Fruit fly (Drosophila melanogaster) whole organism, pupa: ENCODE data around the gene CG32647.

Experiments
- CG10348 ChIP-seq: fragments of 200-800 bp; sonication (Bioruptor generic); IDR thresholded peaks from 2 replicates; pipeline ENCODE4 v1.3.6; 2022; ENCODE audit warnings: missing biosample characterization, missing genetic modification characterization
- CG12605 ChIP-seq: fragments of 200-800 bp; sonication (Bioruptor generic); IDR thresholded peaks from 2 replicates; pipeline ENCODE4 v1.3.6; 2022; ENCODE audit warnings: missing biosample characterization, missing genetic modification characterization
- CG13204 ChIP-seq: fragments of 200-800 bp; sonication (Bioruptor generic); optimal IDR thresholded peaks from 2 replicates; lab custom pipeline; 2018; ENCODE audit warnings: missing biosample characterization, mild to moderate bottlenecking, missing genetic modification characterization, moderate library complexity
- CG14655 ChIP-seq: fragments of 200-800 bp; sonication (Bioruptor generic); optimal IDR thresholded peaks from 3 replicates; lab custom pipeline; 2017; ENCODE audit warnings: mild to moderate bottlenecking, missing biosample characterization, missing genetic modification reagents, missing genetic modification characterization
- CG15710 ChIP-seq: fragments of 200-800 bp; sonication (Bioruptor generic); optimal IDR thresholded peaks from 2 replicates; lab custom pipeline; 2018; ENCODE audit warnings: missing biosample characterization, mild to moderate bottlenecking, missing genetic modification characterization, moderate library complexity
- CG17806 ChIP-seq: fragments of 200-800 bp; sonication (Bioruptor generic); optimal IDR thresholded peaks from 2 replicates; lab custom pipeline; 2018; ENCODE audit warnings: missing biosample characterization, mild to moderate bottlenecking, missing genetic modification characterization, moderate library complexity
- CG32121 ChIP-seq: fragments of 200-800 bp; sonication (Bioruptor generic); IDR thresholded peaks from 2 replicates; pipeline ENCODE4 v1.3.6; 2022; ENCODE audit warnings: missing biosample characterization, missing genetic modification characterization
- CG34367 ChIP-seq: fragments of 200-800 bp; sonication (Bioruptor generic); optimal IDR thresholded peaks from 2 replicates; lab custom pipeline; 2018; ENCODE audit warnings: missing biosample characterization, mild to moderate bottlenecking, missing genetic modification characterization
- CG4496 ChIP-seq: fragments of 200-800 bp; sonication (Bioruptor generic); IDR thresholded peaks from 3 replicates; pipeline ENCODE4 v1.3.6; 2022; ENCODE audit warnings: missing biosample characterization, missing genetic modification characterization
- CG8159 ChIP-seq: fragments of 200-800 bp; sonication (Bioruptor generic); optimal IDR thresholded peaks from 3 replicates; lab custom pipeline; 2018; ENCODE audit warnings: missing biosample characterization, mild to moderate bottlenecking, missing genetic modification characterization, moderate library complexity
- CG8301 ChIP-seq: fragments of 200-800 bp; sonication (Bioruptor generic); optimal IDR thresholded peaks from 2 replicates; lab custom pipeline; 2018; ENCODE audit warnings: missing biosample characterization, mild to moderate bottlenecking, missing genetic modification characterization
- CG9948 ChIP-seq: fragments of 200-800 bp; sonication (Bioruptor generic); optimal IDR thresholded peaks from 2 replicates; lab custom pipeline; 2018; ENCODE audit warnings: missing biosample characterization, mild to moderate bottlenecking, missing genetic modification characterization, moderate library complexity
- D1 ChIP-seq: fragments of 200-800 bp; sonication (Bioruptor generic); optimal IDR thresholded peaks from 2 replicates; lab custom pipeline; 2018; ENCODE audit warnings: missing biosample characterization, mild to moderate bottlenecking, missing genetic modification characterization, moderate library complexity
- EcR ChIP-seq: fragments of 200-800 bp; sonication (Bioruptor generic); optimal IDR thresholded peaks from 3 replicates; lab custom pipeline; 2019; ENCODE audit warnings: missing biosample characterization, missing genetic modification characterization, mild to moderate bottlenecking, moderate library complexity, missing genetic modification reagents
- Ets98B ChIP-seq: fragments of 200-800 bp; sonication (Bioruptor generic); IDR thresholded peaks from 2 replicates; pipeline ENCODE4 v1.3.6; 2022; ENCODE audit warnings: missing biosample characterization, missing genetic modification characterization
- Pif1A ChIP-seq: fragments of 200-800 bp; sonication (Bioruptor generic); optimal IDR thresholded peaks from 3 replicates; lab custom pipeline; 2016; ENCODE audit warnings: missing biosample characterization, missing genetic modification characterization
- Pif1B ChIP-seq: fragments of 200-800 bp; sonication (Bioruptor generic); optimal IDR thresholded peaks from 3 replicates; lab custom pipeline; 2016; ENCODE audit warnings: missing biosample characterization, missing genetic modification characterization
- Snoo ChIP-seq: fragments of 200-800 bp; sonication (Bioruptor generic); optimal IDR thresholded peaks from 3 replicates; lab custom pipeline; 2017; ENCODE audit warnings: missing biosample characterization, mild to moderate bottlenecking, missing genetic modification characterization, inconsistent platforms
- fd96Ca ChIP-seq: fragments of 200-800 bp; sonication (Bioruptor generic); IDR thresholded peaks from 3 replicates; pipeline ENCODE4 v1.3.6; 2022; ENCODE audit warnings: missing biosample characterization, missing genetic modification characterization
- gl ChIP-seq: fragments of 200-800 bp; sonication (Bioruptor generic); optimal IDR thresholded peaks from 2 replicates; lab custom pipeline; 2018; ENCODE audit warnings: missing biosample characterization, mild to moderate bottlenecking, missing genetic modification characterization
- rn ChIP-seq: fragments of 200-800 bp; sonication (Bioruptor generic); IDR thresholded peaks from 2 replicates; pipeline ENCODE4 v1.3.6; 2022; ENCODE audit warnings: missing biosample characterization, missing genetic modification characterization

The CG32647 gene

dm6 chrX:12742651-12743020 is 42.1 kb downstream of the CG32647 start:
- TF ChIP-seq CG4496 (GFP tag; lab: Robert Waterston, UW) = peak; percentile 33; the same call in 1 of the 3 replicates
- peak; percentile 34; the same call in 1 of the 2 replicates for TF ChIP-seq CG12605 (GFP tag; lab: Robert Waterston, UW)
- TF ChIP-seq gl (tag; lab: Kevin White, UChicago) = no peak
- TF ChIP-seq CG8301 (tag; lab: Kevin White, UChicago) = no peak
- no peak for TF ChIP-seq rn (GFP tag; lab: Robert Waterston, UW)

- TF ChIP-seq CG4496 (GFP tag; lab: Robert Waterston, UW) (peak; percentile 54; the same call in 1 of the 3 replicates), Ets98B (GFP tag; lab: Robert Waterston, UW) (peak; percentile 17; the same call in 1 of the 2 replicates), CG8159 (tag; lab: Kevin White, UChicago) (no peak), CG13204 (GFP tag; lab: Kevin White, UChicago) (no peak), EcR (GFP tag; lab: Kevin White, UChicago) (peak; percentile 25)
Measured at dm6 chrX:12741914-12742650, 42.7 kb downstream of the CG32647 start, which contains the start of gene Smr. TSS of gene Smr (minus strand) at chrX:12742618.

- TF ChIP-seq fd96Ca (GFP tag; lab: Robert Waterston, UW) = no peak
- TF ChIP-seq CG15710 (tag; lab: Kevin White, UChicago) = no peak
- TF ChIP-seq Pif1A (GFP tag; lab: Kevin White, UChicago) = no peak
- TF ChIP-seq D1 (tag; lab: Kevin White, UChicago) = no peak
- no peak for TF ChIP-seq CG14655 (GFP tag; lab: Kevin White, UChicago)
Measured at dm6 chrX:12740441-12740840, 44.3 kb downstream of the CG32647 start.

dm6 chrX:12739789-12740188 is 45.0 kb downstream of the CG32647 start:
- no peak for TF ChIP-seq EcR (GFP tag; lab: Kevin White, UChicago)
- TF ChIP-seq CG4496 (GFP tag; lab: Robert Waterston, UW) = no peak
- TF ChIP-seq D1 (tag; lab: Kevin White, UChicago) = no peak
- TF ChIP-seq CG17806 (tag; lab: Kevin White, UChicago) = no peak
- no peak for TF ChIP-seq gl (tag; lab: Kevin White, UChicago)
- no peak for TF ChIP-seq CG12605 (GFP tag; lab: Robert Waterston, UW)
- TF ChIP-seq Ets98B (GFP tag; lab: Robert Waterston, UW) = no peak
- no peak for TF ChIP-seq Pif1A (GFP tag; lab: Kevin White, UChicago)
- TF ChIP-seq CG34367 (tag; lab: Kevin White, UChicago) = no peak
- no peak for TF ChIP-seq CG32121 (GFP tag; lab: Robert Waterston, UW)
- TF ChIP-seq CG8159 (tag; lab: Kevin White, UChicago) = no peak
- TF ChIP-seq CG13204 (GFP tag; lab: Kevin White, UChicago) = no peak
- TF ChIP-seq fd96Ca (GFP tag; lab: Robert Waterston, UW) = no peak
- TF ChIP-seq CG10348 (GFP tag; lab: Robert Waterston, UW) = no peak
- TF ChIP-seq CG9948 (tag; lab: Kevin White, UChicago) = no peak

- no peak for TF ChIP-seq Snoo (tag; lab: Kevin White, UChicago)
- no peak for TF ChIP-seq CG13204 (GFP tag; lab: Kevin White, UChicago)
- TF ChIP-seq CG10348 (GFP tag; lab: Robert Waterston, UW) = no peak
- TF ChIP-seq CG17806 (tag; lab: Kevin White, UChicago) = no peak
- no peak for TF ChIP-seq Pif1B (GFP tag; lab: Kevin White, UChicago)
- no peak for TF ChIP-seq Ets98B (GFP tag; lab: Robert Waterston, UW)
- peak; percentile 74 for TF ChIP-seq EcR (GFP tag; lab: Kevin White, UChicago)
- TF ChIP-seq CG34367 (tag; lab: Kevin White, UChicago) = no peak
- TF ChIP-seq CG8159 (tag; lab: Kevin White, UChicago) = no peak
- no peak for TF ChIP-seq CG12605 (GFP tag; lab: Robert Waterston, UW)
- TF ChIP-seq CG9948 (tag; lab: Kevin White, UChicago) = no peak
- TF ChIP-seq CG14655 (GFP tag; lab: Kevin White, UChicago) = peak; percentile 37
- no peak for TF ChIP-seq D1 (tag; lab: Kevin White, UChicago)
- no peak for TF ChIP-seq rn (GFP tag; lab: Robert Waterston, UW)
- TF ChIP-seq, all 21 proteins: peak for 2
Measured at dm6 chrX:12739047-12739446, 45.7 kb downstream of the CG32647 start.

- TF ChIP-seq CG8159 (tag; lab: Kevin White, UChicago) (peak; percentile 65), CG14655 (GFP tag; lab: Kevin White, UChicago) (peak; percentile 54), CG9948 (tag; lab: Kevin White, UChicago) (peak; percentile 46), CG15710 (tag; lab: Kevin White, UChicago) (peak; percentile 37), Pif1B (GFP tag; lab: Kevin White, UChicago) (no peak), CG32121 (GFP tag; lab: Robert Waterston, UW) (peak; percentile 64), CG4496 (GFP tag; lab: Robert Waterston, UW) (peak; percentile 40; the same call in 1 of the 3 replicates), Ets98B (GFP tag; lab: Robert Waterston, UW) (no peak), rn (GFP tag; lab: Robert Waterston, UW) (no peak), EcR (GFP tag; lab: Kevin White, UChicago) (no peak), CG12605 (GFP tag; lab: Robert Waterston, UW) (no peak), gl (tag; lab: Kevin White, UChicago) (no peak), D1 (tag; lab: Kevin White, UChicago) (peak; percentile 45), Snoo (tag; lab: Kevin White, UChicago) (peak; percentile 58), CG8301 (tag; lab: Kevin White, UChicago) (peak; percentile 13), CG34367 (tag; lab: Kevin White, UChicago) (peak; percentile 11), Pif1A (GFP tag; lab: Kevin White, UChicago) (no peak), fd96Ca (GFP tag; lab: Robert Waterston, UW) (no peak), CG10348 (GFP tag; lab: Robert Waterston, UW) (no peak), CG17806 (tag; lab: Kevin White, UChicago) (peak; percentile 42), CG13204 (GFP tag; lab: Kevin White, UChicago) (no peak)
Measured at dm6 chrX:12737735-12738390, 46.9 kb downstream of the CG32647 start.
